Worm (Caenorhabditis elegans) whole organism, late embryonic: ENCODE results near the gene str-262.

Source experiments
- C08G9.2 ChIP-seq: sonication (generic microtip); optimal IDR thresholded peaks from 2 replicates; lab custom pipeline; 2016; ENCODE audit warnings: mild to moderate bottlenecking, missing genetic modification characterization, moderate library complexity, missing compliant biosample characterization
- F13H6.1 ChIP-seq: sonication (generic microtip); optimal IDR thresholded peaks from 2 replicates; lab custom pipeline; 2016; ENCODE audit warnings: missing genetic modification characterization, missing compliant biosample characterization
- K09A11.1 ChIP-seq: sonication (generic microtip); optimal IDR thresholded peaks from 2 replicates; lab custom pipeline; 2017; ENCODE audit warnings: antibody characterized with exemption, mild to moderate bottlenecking, missing genetic modification characterization, missing compliant biosample characterization; ENCODE audit not compliant: insufficient read depth
- ahr-1 ChIP-seq: sonication (generic microtip); optimal IDR thresholded peaks from 2 replicates; lab custom pipeline; 2016; ENCODE audit warnings: missing genetic modification characterization, missing compliant biosample characterization
- ama-1 ChIP-seq: fragments of 150-350 bp; optimal IDR thresholded peaks from 2 replicates; lab custom pipeline; 2014
- ceh-18 ChIP-seq: sonication (generic microtip); optimal IDR thresholded peaks from 2 replicates; lab custom pipeline; 2016; ENCODE audit warnings: missing genetic modification characterization, missing compliant biosample characterization
- ceh-19 ChIP-seq: fragments of 200-800 bp; sonication (Bioruptor generic); optimal IDR thresholded peaks from 2 replicates; lab custom pipeline; 2018; ENCODE audit warnings: mild to moderate bottlenecking, missing genetic modification characterization, missing compliant biosample characterization
- ceh-2 ChIP-seq: sonication (generic microtip); optimal IDR thresholded peaks from 2 replicates; lab custom pipeline; 2016; ENCODE audit warnings: missing genotype, missing genetic modification characterization, missing compliant biosample characterization
- ceh-30 ChIP-seq: fragments of 150-350 bp; optimal IDR thresholded peaks from 2 replicates; lab custom pipeline; 2014; ENCODE audit warnings: missing biosample characterization, missing genetic modification characterization
- ceh-48 ChIP-seq: sonication (generic microtip); optimal IDR thresholded peaks from 2 replicates; lab custom pipeline; 2016; ENCODE audit warnings: missing genetic modification characterization, inconsistent platforms, missing compliant biosample characterization
- nfya-1 ChIP-seq: sonication (generic microtip); optimal IDR thresholded peaks from 2 replicates; lab custom pipeline; 2017; ENCODE audit warnings: missing genetic modification characterization, mild to moderate bottlenecking, missing compliant biosample characterization, antibody characterized with exemption, moderate library complexity
- pqm-1 ChIP-seq: sonication (generic microtip); optimal IDR thresholded peaks from 2 replicates; lab custom pipeline; 2016; ENCODE audit warnings: missing genetic modification characterization, missing compliant biosample characterization
- zip-5 ChIP-seq: sonication (generic microtip); optimal IDR thresholded peaks from 2 replicates; lab custom pipeline; 2016; ENCODE audit warnings: missing genetic modification characterization, missing compliant biosample characterization

DNA sequence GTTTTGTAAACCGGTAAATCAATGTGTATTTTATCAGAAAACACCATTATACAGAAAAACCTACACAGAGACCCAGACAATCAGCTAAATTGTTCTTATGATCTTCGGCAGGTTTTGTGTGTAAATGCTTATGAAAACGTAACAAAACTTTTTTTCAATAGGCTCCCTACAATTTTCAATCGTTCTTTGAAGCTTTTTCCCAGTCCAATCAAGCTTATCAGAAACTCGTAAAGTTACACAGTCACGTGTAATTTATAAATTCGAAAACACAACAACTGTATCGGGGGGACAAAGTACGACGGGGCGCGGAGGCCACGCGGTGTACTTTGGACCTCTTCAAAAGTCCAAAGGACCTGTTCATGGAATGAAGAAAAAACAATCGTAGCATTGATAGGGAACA, 22.4 kb downstream of the str-262 start:
- TF ChIP-seq zip-5 (tag; lab: Kevin White, UChicago) (no peak), nfya-1 (no peak), ceh-2 (tag; lab: Kevin White, UChicago) (no peak), C08G9.2 (no peak), ceh-48 (tag; lab: Kevin White, UChicago) (no peak), ahr-1 (tag; lab: Kevin White, UChicago) (no peak), ceh-30 (tag; lab: Kevin White, UChicago) (no peak), ama-1 (no peak), ceh-19 (no peak), pqm-1 (tag; lab: Kevin White, UChicago) (no peak), ceh-18 (tag; lab: Kevin White, UChicago) (no peak), F13H6.1 (tag; lab: Kevin White, UChicago) (no peak), K09A11.1 (tag; lab: Kevin White, UChicago) (no peak)
